Worm (Caenorhabditis elegans): ENCODE results near the gene gst-11.

- TF ChIP-seq ztf-26 (tag; optimal IDR thresholded peaks at IDR 0.05) (no peak), F57A8.1 (GFP tag; optimal IDR thresholded peaks at IDR 0.05) (no peak), snpc-4 (GFP tag; optimal IDR thresholded peaks at IDR 0.05) (no peak), snpc-4 (tag; optimal IDR thresholded peaks at IDR 0.05) (no peak), F10E7.11 (tag; optimal IDR thresholded peaks at IDR 0.05) (no peak), dpl-1 (GFP tag; optimal IDR thresholded peaks at IDR 0.05) (no peak), unc-130 (GFP tag; optimal IDR thresholded peaks at IDR 0.05) (no peak), lin-40 (tag; optimal IDR thresholded peaks at IDR 0.05) (no peak), aptf-3 (GFP tag; IDR thresholded peaks at IDR 0.05) (no peak), T26A5.8 (tag; optimal IDR thresholded peaks at IDR 0.05) (no peak), rcor-1 (GFP tag; IDR thresholded peaks at IDR 0.05) (no peak), Y56A3A.18 (GFP tag; IDR thresholded peaks at IDR 0.05) (no peak)
These were observed 12.4 kb upstream of the gst-11 start for ce11 chrX:3645924-3646323.
